Worm (Caenorhabditis elegans) whole organism, young adult: ENCODE measurements around the gene sna-3.

Experiments
- F33H1.4 ChIP-seq: fragments of 200-800 bp; sonication (Bioruptor generic); IDR thresholded peaks from 2 replicates; pipeline ENCODE4 v1.3.6; 2022; ENCODE audit warnings: missing genetic modification reagents, missing genetic modification characterization, missing compliant biosample characterization
- F39B2.1 ChIP-seq: fragments of 200-800 bp; sonication (Bioruptor generic); IDR thresholded peaks from 2 replicates; pipeline ENCODE4 v1.3.6; 2022; ENCODE audit warnings: missing genetic modification reagents, missing genetic modification characterization, missing compliant biosample characterization
- F49E8.2 ChIP-seq: sonication (generic microtip); optimal IDR thresholded peaks from 3 replicates; lab custom pipeline; 2017; ENCODE audit warnings: missing genetic modification characterization, mild to moderate bottlenecking, missing compliant biosample characterization, antibody characterized with exemption, moderate library complexity; ENCODE audit not compliant: insufficient read depth
- F57C9.4 ChIP-seq: sonication (generic microtip); optimal IDR thresholded peaks from 2 replicates; lab custom pipeline; 2017; ENCODE audit warnings: mild to moderate bottlenecking, missing genetic modification characterization, missing compliant biosample characterization
- Y67H2A.10 ChIP-seq: fragments of 200-800 bp; sonication (Bioruptor generic); conservative IDR thresholded peaks from 2 replicates; pipeline ENCODE4 v1.3.6; 2022; ENCODE audit warnings: missing genetic modification reagents, missing genetic modification characterization, missing compliant biosample characterization
- akir-1 ChIP-seq: fragments of 200-800 bp; sonication (Bioruptor generic); optimal IDR thresholded peaks from 2 replicates; lab custom pipeline; 2018; ENCODE audit warnings: mild to moderate bottlenecking, missing genetic modification characterization, moderate library complexity, missing compliant biosample characterization
- aptf-3 ChIP-seq: fragments of 200-800 bp; sonication (Bioruptor generic); IDR thresholded peaks from 2 replicates; pipeline ENCODE4 v1.3.6; 2022; ENCODE audit warnings: missing genetic modification characterization, missing compliant biosample characterization
- bed-1 ChIP-seq: fragments of 200-800 bp; sonication (Bioruptor generic); IDR thresholded peaks from 2 replicates; pipeline ENCODE4 v1.3.6; 2022; ENCODE audit warnings: missing genetic modification reagents, missing genetic modification characterization, missing compliant biosample characterization
- cebp-2 ChIP-seq: fragments of 200-800 bp; sonication (Bioruptor generic); IDR thresholded peaks from 2 replicates; pipeline ENCODE4 v1.3.6; 2022; ENCODE audit warnings: missing genetic modification characterization, missing compliant biosample characterization
- ceh-100 ChIP-seq: fragments of 200-800 bp; sonication (Bioruptor generic); IDR thresholded peaks from 2 replicates; pipeline ENCODE4 v1.3.6; 2022; ENCODE audit warnings: missing genetic modification reagents, missing genetic modification characterization, missing compliant biosample characterization
- ceh-40 ChIP-seq: fragments of 200-800 bp; sonication (Bioruptor generic); IDR thresholded peaks from 2 replicates; pipeline ENCODE4 v1.3.6; 2022; ENCODE audit warnings: missing genetic modification characterization, missing compliant biosample characterization
- ceh-91 ChIP-seq: fragments of 200-800 bp; sonication (Bioruptor generic); IDR thresholded peaks from 2 replicates; pipeline ENCODE4 v1.3.6; 2022; ENCODE audit warnings: missing genetic modification reagents, missing genetic modification characterization, missing compliant biosample characterization
- dox-1 ChIP-seq: fragments of 200-800 bp; sonication (Bioruptor generic); IDR thresholded peaks from 2 replicates; pipeline ENCODE4 v1.3.6; 2022; ENCODE audit warnings: missing genetic modification reagents, missing genetic modification characterization, missing compliant biosample characterization
- dpff-1 ChIP-seq: sonication (generic microtip); optimal IDR thresholded peaks from 2 replicates; lab custom pipeline; 2017; ENCODE audit warnings: mild to moderate bottlenecking, missing genetic modification characterization, missing compliant biosample characterization
- dpl-1 ChIP-seq: fragments of 150-350 bp; optimal IDR thresholded peaks from 2 replicates; lab custom pipeline; 2014; ENCODE audit warnings: missing biosample characterization, missing genetic modification reagents, missing genetic modification characterization
- efl-1 ChIP-seq: fragments of 150-350 bp; optimal IDR thresholded peaks from 2 replicates; lab custom pipeline; 2014; ENCODE audit warnings: missing biosample characterization, missing genetic modification reagents, missing genetic modification characterization
- ets-4 ChIP-seq: fragments of 200-800 bp; sonication (Bioruptor generic); optimal IDR thresholded peaks from 2 replicates; lab custom pipeline; 2018; ENCODE audit warnings: mild to moderate bottlenecking, missing genetic modification characterization, missing compliant biosample characterization
- hmg-1.2 ChIP-seq: fragments of 200-800 bp; sonication (Bioruptor generic); IDR thresholded peaks from 2 replicates; pipeline ENCODE4 v1.3.6; 2022; ENCODE audit warnings: missing genetic modification reagents, missing genetic modification characterization, missing compliant biosample characterization
- hrde-1 ChIP-seq: sonication (generic microtip); optimal IDR thresholded peaks from 2 replicates; lab custom pipeline; 2016; ENCODE audit warnings: missing genetic modification characterization, mild to moderate bottlenecking, missing compliant biosample characterization, moderate library complexity, missing genotype, missing genetic modification reagents, borderline replicate concordance
- lag-1 ChIP-seq: fragments of 200-800 bp; sonication (Bioruptor generic); IDR thresholded peaks from 2 replicates; pipeline ENCODE4 v1.3.6; 2022; ENCODE audit warnings: missing genetic modification reagents, missing genetic modification characterization, missing compliant biosample characterization
- let-607 ChIP-seq, 2 experiments: fragments of 200-800 bp in 1 of 2; sonication (Bioruptor generic) in 1 of 2; sonication (generic microtip) in 1 of 2; optimal IDR thresholded peaks; 2 replicates each; lab custom pipeline; 2016 to 2018; ENCODE audit warnings: mild to moderate bottlenecking in 2 of 2, missing compliant biosample characterization in 2 of 2, missing genetic modification characterization in 2 of 2, moderate library complexity in 2 of 2, missing genotype in 1 of 2
- lin-26 ChIP-seq: fragments of 200-800 bp; sonication (Bioruptor generic); IDR thresholded peaks from 2 replicates; pipeline ENCODE4 v1.3.6; 2022; ENCODE audit warnings: missing genetic modification reagents, missing genetic modification characterization, missing compliant biosample characterization
- lin-35 ChIP-seq, 3 experiments: fragments of 150-350 bp in 2 of 3; sonication (generic microtip) in 1 of 3; optimal IDR thresholded peaks; 2 replicates each; lab custom pipeline; 2014 to 2018; ENCODE audit warnings: missing biosample characterization in 3 of 3, missing genetic modification characterization in 3 of 3, missing genetic modification reagents in 3 of 3
- lir-1 ChIP-seq: fragments of 200-800 bp; sonication (Bioruptor generic); conservative IDR thresholded peaks from 2 replicates; pipeline ENCODE4 v1.3.6; 2022; ENCODE audit warnings: missing genetic modification reagents, missing genetic modification characterization, missing compliant biosample characterization
- madf-8 ChIP-seq: fragments of 200-800 bp; sonication (Bioruptor generic); conservative IDR thresholded peaks from 2 replicates; pipeline ENCODE4 v1.3.6; 2022; ENCODE audit warnings: missing genetic modification reagents, missing genetic modification characterization, missing compliant biosample characterization
- mel-28 ChIP-seq: sonication (generic microtip); optimal IDR thresholded peaks from 2 replicates; lab custom pipeline; 2016; ENCODE audit warnings: borderline replicate concordance, mild to moderate bottlenecking, missing genetic modification characterization, missing compliant biosample characterization
- mes-4 ChIP-seq: sonication (generic microtip); optimal IDR thresholded peaks from 2 replicates; lab custom pipeline; 2016; ENCODE audit warnings: missing genotype, missing genetic modification characterization, missing compliant biosample characterization
- nfya-1 ChIP-seq: sonication (generic microtip); optimal IDR thresholded peaks from 2 replicates; lab custom pipeline; 2017; ENCODE audit warnings: antibody characterized with exemption, missing compliant biosample characterization, missing genetic modification characterization, borderline replicate concordance; ENCODE audit not compliant: insufficient read depth
- nfya-2 ChIP-seq: fragments of 200-800 bp; sonication (Bioruptor generic); IDR thresholded peaks from 2 replicates; pipeline ENCODE4 v1.3.6; 2022; ENCODE audit warnings: missing genetic modification reagents, missing genetic modification characterization, missing compliant biosample characterization
- nfyb-1 ChIP-seq: fragments of 200-800 bp; sonication (Bioruptor generic); IDR thresholded peaks from 2 replicates; pipeline ENCODE4 v1.3.6; 2022; ENCODE audit warnings: missing genetic modification reagents, missing genetic modification characterization, missing compliant biosample characterization
- nhr-80 ChIP-seq: sonication (generic microtip); optimal IDR thresholded peaks from 2 replicates; lab custom pipeline; 2016; ENCODE audit warnings: missing genetic modification characterization, missing compliant biosample characterization
- pha-4 ChIP-seq: fragments of 150-350 bp; sonication (generic microtip); optimal IDR thresholded peaks from 2 replicates; lab custom pipeline; 2014; ENCODE audit warnings: missing biosample characterization, missing genetic modification reagents, missing genetic modification characterization
- rcor-1 ChIP-seq: fragments of 200-800 bp; sonication (Bioruptor generic); IDR thresholded peaks from 2 replicates; pipeline ENCODE4 v1.3.6; 2022; ENCODE audit warnings: missing genetic modification reagents, missing genetic modification characterization, missing compliant biosample characterization
- rpc-1 ChIP-seq, 2 experiments: fragments of 150-350 bp in 1 of 2; sonication (generic microtip) in 1 of 2; optimal IDR thresholded peaks; 2 replicates each; lab custom pipeline; 2014 to 2018; ENCODE audit warnings: missing biosample characterization in 1 of 2, missing genetic modification characterization in 1 of 2, missing genetic modification reagents in 1 of 2, missing genotype in 1 of 2
- snpc-4 ChIP-seq, 5 experiments: fragments of 150-350 bp in 1 of 5; sonication (generic microtip) in 4 of 5; optimal IDR thresholded peaks; 2 replicates each; lab custom pipeline; 2014 to 2018; ENCODE audit warnings: missing genetic modification characterization in 5 of 5, missing biosample characterization in 3 of 5, antibody characterized with exemption in 2 of 5, mild to moderate bottlenecking in 2 of 5, missing compliant biosample characterization in 2 of 5, missing genotype in 2 of 5, moderate library complexity in 2 of 5, missing genetic modification reagents in 1 of 5
- tbx-9 ChIP-seq: sonication (generic microtip); optimal IDR thresholded peaks from 2 replicates; lab custom pipeline; 2016; ENCODE audit warnings: borderline replicate concordance, missing genetic modification characterization, inconsistent platforms, missing compliant biosample characterization
- ztf-18 ChIP-seq: sonication (generic microtip); optimal IDR thresholded peaks from 2 replicates; lab custom pipeline; 2016; ENCODE audit warnings: missing genotype, mild to moderate bottlenecking, missing genetic modification characterization, missing compliant biosample characterization
- ztf-22 ChIP-seq: fragments of 200-800 bp; sonication (Bioruptor generic); optimal IDR thresholded peaks from 2 replicates; lab custom pipeline; 2018; ENCODE audit warnings: mild to moderate bottlenecking, missing genetic modification characterization, moderate library complexity, missing compliant biosample characterization
- ztf-28 ChIP-seq: fragments of 200-800 bp; sonication (Bioruptor generic); IDR thresholded peaks from 2 replicates; pipeline ENCODE4 v1.3.6; 2022; ENCODE audit warnings: missing genetic modification reagents, missing genetic modification characterization, missing compliant biosample characterization
- ztf-3 ChIP-seq: fragments of 200-800 bp; sonication (Bioruptor generic); optimal IDR thresholded peaks from 2 replicates; lab custom pipeline; 2018; ENCODE audit warnings: mild to moderate bottlenecking, missing genetic modification characterization, missing compliant biosample characterization

sna-3 gene

DNA sequence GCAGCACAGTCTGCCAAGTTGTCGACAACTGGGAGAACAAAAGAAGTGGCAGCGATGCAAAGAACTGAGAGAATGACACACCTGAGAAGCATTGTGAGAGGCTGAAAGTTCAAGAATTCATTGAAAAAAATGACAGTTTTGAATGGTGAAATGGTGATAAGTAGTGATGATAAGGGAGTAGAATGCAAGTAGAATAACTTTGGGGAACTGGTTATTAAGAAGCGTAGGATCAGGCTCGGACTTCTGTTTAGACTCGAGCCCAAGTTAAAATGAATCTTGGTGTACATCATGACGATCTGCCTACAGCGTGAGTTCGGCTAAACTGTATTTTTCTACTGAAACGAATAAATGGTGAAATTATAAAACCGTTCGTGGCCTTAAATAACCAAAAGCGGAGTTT lies 27.4 kb downstream of the sna-3 start, which contains the start of gene F42A10.7:
Gene F42A10.7, minus strand, starts transcription at position 101 of the 400 bp plus-strand sequence.
- TF ChIP-seq rpc-1 (optimal IDR thresholded peaks at IDR 0.05; lab: Kevin White, UChicago) (no peak), rpc-1 (tag; optimal IDR thresholded peaks at IDR 0.05; lab: Kevin White, UChicago) (no peak), nhr-80 (no peak), ets-4 (GFP tag; lab: Kevin White, UChicago) (no peak), lin-35 (GFP tag; optimal IDR thresholded peaks at IDR 0.05; lab: Kevin White, UChicago) (no peak), akir-1 (GFP tag; lab: Kevin White, UChicago) (no peak), Y67H2A.10 (GFP tag; lab: Robert Waterston, UW) (no peak), efl-1 (GFP tag; lab: Kevin White, UChicago) (no peak), lin-26 (GFP tag; lab: Robert Waterston, UW) (no peak), mel-28 (tag; lab: Kevin White, UChicago) (no peak), nfya-2 (GFP tag; lab: Robert Waterston, UW) (no peak), ztf-22 (no peak), mes-4 (tag; lab: Kevin White, UChicago) (no peak), hmg-1.2 (GFP tag; lab: Robert Waterston, UW) (no peak), dox-1 (GFP tag; lab: Robert Waterston, UW) (no peak), madf-8 (GFP tag; lab: Robert Waterston, UW) (no peak), ztf-28 (GFP tag; lab: Robert Waterston, UW) (no peak)

DNA sequence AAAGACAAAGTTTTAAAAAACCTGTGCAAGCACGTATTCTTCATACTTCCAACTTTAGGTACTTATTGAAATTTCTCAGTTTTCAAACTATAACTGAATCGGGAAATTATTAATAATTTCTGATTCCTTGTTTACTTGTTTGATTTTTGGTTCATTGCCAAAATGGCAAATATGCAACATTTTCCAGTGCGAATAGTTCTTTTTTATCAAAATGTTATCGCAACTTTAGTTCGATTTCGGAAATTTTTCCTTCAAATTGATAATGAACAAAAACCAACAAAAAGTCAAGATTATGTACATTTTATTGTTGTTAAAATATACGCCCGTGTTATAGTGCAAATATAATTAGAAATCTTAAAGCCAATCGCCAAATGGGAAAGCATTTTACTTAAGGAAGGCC lies 28.4 kb downstream of the sna-3 start:
- peak; percentile 13 for TF ChIP-seq nhr-80
- no peak for TF ChIP-seq lir-1 (GFP tag; lab: Robert Waterston, UW)
- no peak for TF ChIP-seq ceh-100 (GFP tag; lab: Robert Waterston, UW)
- TF ChIP-seq pha-4 (tag; lab: Kevin White, UChicago) = no peak

- no peak for TF ChIP-seq cebp-2 (GFP tag; lab: Robert Waterston, UW)
- TF ChIP-seq nhr-80 = peak; percentile 59
- no peak for TF ChIP-seq F49E8.2 (tag; lab: Kevin White, UChicago)
- TF ChIP-seq aptf-3 (GFP tag; lab: Robert Waterston, UW) = no peak
- TF ChIP-seq dpff-1 (tag; lab: Kevin White, UChicago) = no peak
- no peak for TF ChIP-seq F57C9.4
Measured at ce11 chrIII:6176761-6177160, 29.2 kb downstream of the sna-3 start, which contains the start of gene F42A10.6. Gene F42A10.6 (minus strand): TSS chrIII:6176861.

- TF ChIP-seq F39B2.1 (GFP tag; lab: Robert Waterston, UW) (0 out of 2 replicates have a peak, but pooled peaks have one; percentile 52), F33H1.4 (GFP tag; lab: Robert Waterston, UW) (no peak), nfya-1 (tag; lab: Kevin White, UChicago) (no peak), nfya-2 (GFP tag; lab: Robert Waterston, UW) (no peak), nfyb-1 (0 out of 2 replicates have a peak, but pooled peaks have one; percentile 30), hrde-1 (tag; lab: Kevin White, UChicago) (peak; percentile 61), lag-1 (no peak), Y67H2A.10 (GFP tag; lab: Robert Waterston, UW) (no peak)
Measured at ce11 chrIII:6176172-6176571, 29.8 kb downstream of the sna-3 start.

ce11 chrIII:6173020-6173597 lies 32.9 kb downstream of the sna-3 start, which contains the start of the genes abcf-3 and F42A10.5:
Gene abcf-3 (plus strand): TSS chrIII:6173403.
Gene F42A10.5 (minus strand): TSS chrIII:6173477.
- no peak for TF ChIP-seq dpl-1 (GFP tag; lab: Kevin White, UChicago)
- peak; percentile 20 for TF ChIP-seq snpc-4 (GFP tag; optimal IDR thresholded peaks at IDR 0.05; lab: Kevin White, UChicago)
- peak in 2 of 4 experiments; percentile 1 to 21 for TF ChIP-seq snpc-4 (tag; optimal IDR thresholded peaks at IDR 0.05; lab: Kevin White, UChicago)
- TF ChIP-seq let-607 (tag; optimal IDR thresholded peaks at IDR 0.05; lab: Kevin White, UChicago) = peak in 1 of 2 experiments; percentile 56
- TF ChIP-seq ztf-3 (GFP tag; lab: Kevin White, UChicago) = no peak
- TF ChIP-seq nfya-1 (tag; lab: Kevin White, UChicago) = no peak
- TF ChIP-seq tbx-9 (tag; lab: Kevin White, UChicago) = no peak
- no peak for TF ChIP-seq ceh-40 (GFP tag; lab: Robert Waterston, UW)
- no peak for TF ChIP-seq ceh-91 (GFP tag; lab: Robert Waterston, UW)
- 0 out of 2 replicates have a peak, but pooled peaks have one; percentile 31 for TF ChIP-seq rcor-1 (GFP tag; lab: Robert Waterston, UW)
- TF ChIP-seq bed-1 (GFP tag; lab: Robert Waterston, UW) = no peak
- peak; percentile 94 for TF ChIP-seq ztf-18 (tag; lab: Kevin White, UChicago)
